Fruit fly (Drosophila melanogaster) whole organism, embryonic: Measurements from ENCODE around the gene CCHa1.

Experiments used
- CG15514 ChIP-seq: fragments of 200-800 bp; sonication (Bioruptor generic); optimal IDR thresholded peaks from 3 replicates; lab custom pipeline; 2017; ENCODE audit warnings: missing biosample characterization, missing genetic modification characterization, mild to moderate bottlenecking, moderate library complexity, missing genetic modification reagents
- CG17186 ChIP-seq: fragments of 200-800 bp; sonication (Bioruptor generic); optimal IDR thresholded peaks from 3 replicates; lab custom pipeline; 2017; ENCODE audit warnings: missing biosample characterization, missing genetic modification reagents, missing genetic modification characterization
- CG3726 ChIP-seq: fragments of 200-800 bp; sonication (Bioruptor generic); IDR thresholded peaks from 3 replicates; pipeline ENCODE4, ENCODE4 v1.3.6; 2022; ENCODE audit warnings: missing biosample characterization, missing genetic modification characterization
- Dfd ChIP-seq, 2 experiments: fragments of >200 bp; optimal IDR thresholded peaks; 2 replicates each; lab custom pipeline; 2017; ENCODE audit warnings: missing biosample characterization in 2 of 2, missing genetic modification characterization in 2 of 2
- Nf-YB ChIP-seq: fragments of 200-800 bp; sonication (Bioruptor generic); optimal IDR thresholded peaks from 3 replicates; lab custom pipeline; 2019; ENCODE audit warnings: missing biosample characterization, mild to moderate bottlenecking, missing genetic modification characterization, moderate library complexity
- amos ChIP-seq: fragments of 200-800 bp; sonication (Bioruptor generic); IDR thresholded peaks from 2 replicates; pipeline ENCODE4 v1.3.6; 2022; ENCODE audit warnings: missing biosample characterization, missing genetic modification characterization; ENCODE audit not compliant: partially characterized antibody
- eyg ChIP-seq: fragments of 200-800 bp; sonication (Bioruptor generic); optimal IDR thresholded peaks from 3 replicates; lab custom pipeline; 2016; ENCODE audit warnings: missing biosample characterization, missing genetic modification characterization
- gcm ChIP-seq: fragments of 200-800 bp; sonication (Bioruptor generic); optimal IDR thresholded peaks from 2 replicates; lab custom pipeline; 2019; ENCODE audit warnings: missing biosample characterization, mild to moderate bottlenecking, missing genetic modification characterization, moderate library complexity
- tio ChIP-seq: fragments of 200-800 bp; sonication (Bioruptor generic); optimal IDR thresholded peaks from 2 replicates; lab custom pipeline; 2017; ENCODE audit warnings: missing biosample characterization, missing genetic modification characterization, inconsistent platforms
- toy ChIP-seq: fragments of 200-800 bp; sonication (Bioruptor generic); IDR thresholded peaks from 2 replicates; pipeline ENCODE4 v1.3.6; 2022; ENCODE audit warnings: missing biosample characterization, missing genetic modification characterization

DNA sequence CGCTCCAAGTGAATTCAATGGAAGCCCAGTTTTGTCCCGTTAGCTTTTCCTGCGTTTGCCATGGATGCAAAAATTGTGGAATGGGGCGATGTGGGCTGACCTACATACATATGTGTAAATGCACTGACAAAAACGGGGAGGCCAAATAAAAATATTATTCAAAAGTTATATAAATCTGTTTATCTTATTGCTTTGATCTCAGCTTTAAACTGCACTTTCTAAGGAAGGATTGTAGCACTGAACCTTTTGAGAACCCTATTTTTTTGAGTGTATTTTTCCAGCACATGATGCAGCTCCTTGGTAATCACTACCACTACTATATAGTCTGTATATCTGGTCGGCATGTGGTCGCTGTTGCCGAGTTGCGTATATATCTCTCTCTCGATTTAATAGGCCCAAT is 19.6 kb downstream of the CCHa1 start:
- no peak for TF ChIP-seq Dfd (GFP tag; optimal IDR thresholded peaks at IDR 0.05; lab: Kevin White, UChicago)
- no peak for TF ChIP-seq gcm (GFP tag; lab: Kevin White, UChicago)
- TF ChIP-seq eyg (GFP tag; lab: Kevin White, UChicago): no peak
- no peak for TF ChIP-seq tio
- no peak for TF ChIP-seq CG3726 (GFP tag; lab: Robert Waterston, UW)
- TF ChIP-seq amos (GFP tag; lab: Robert Waterston, UW): no peak
- peak; percentile 10 for TF ChIP-seq CG15514 (GFP tag; lab: Kevin White, UChicago)
- TF ChIP-seq CG17186 (GFP tag; lab: Kevin White, UChicago): no peak
- TF ChIP-seq Nf-YB (GFP tag; lab: Kevin White, UChicago): no peak
- no peak for TF ChIP-seq toy
